Worm (Caenorhabditis elegans) whole organism, young adult: ENCODE measurements around the gene K04A8.19.
A peak's percentile ranks its signal among the peaks of the same experiment; 100 is the strongest.

ENCODE experiments used
- let-526 ChIP-seq: fragments of 200-800 bp; sonication (Bioruptor generic); IDR thresholded peaks from 2 replicates; pipeline ENCODE4 v1.3.6; 2022; ENCODE audit warnings: missing genetic modification reagents, missing genetic modification characterization, missing compliant biosample characterization
- ztf-22 ChIP-seq: fragments of 200-800 bp; sonication (Bioruptor generic); optimal IDR thresholded peaks from 2 replicates; lab custom pipeline; 2018; ENCODE audit warnings: mild to moderate bottlenecking, missing genetic modification characterization, moderate library complexity, missing compliant biosample characterization
- ztf-26 ChIP-seq: sonication (generic microtip); optimal IDR thresholded peaks from 2 replicates; lab custom pipeline; 2017; ENCODE audit warnings: missing genetic modification characterization, missing compliant biosample characterization

Gene K04A8.19

ce11 chrV:6505339-6505811, 48.8 kb downstream of the K04A8.19 start, which contains the start of gene W01A11.7:
W01A11.7 (minus strand) TSS chrV:6505389.
- TF ChIP-seq let-526 (GFP tag; lab: Robert Waterston, UW) (no peak), ztf-26 (tag; lab: Kevin White, UChicago) (peak; percentile 17)

- no peak for TF ChIP-seq ztf-22
These were observed 49.9 kb downstream of the K04A8.19 start, which contains the start of gene moc-2 for ce11 chrV:6504131-6504827. moc-2 (minus strand) TSS chrV:6504181.
